Fruit fly (Drosophila melanogaster): ENCODE data around the gene CG31431.

Gene CG31431

dm6 chr3R:21893929-21894328 lies 23.4 kb downstream of the CG31431 start:
- TF ChIP-seq CG9139 (GFP tag; optimal IDR thresholded peaks at IDR 0.05) (peak; percentile 35), CG7368 (GFP tag; optimal IDR thresholded peaks at IDR 0.05) (peak; percentile 12), fd59A (GFP tag; optimal IDR thresholded peaks at IDR 0.05) (peak; percentile 73), spab (GFP tag; optimal IDR thresholded peaks at IDR 0.05) (peak; percentile 79), CG8632 (GFP tag; optimal IDR thresholded peaks at IDR 0.05) (peak; percentile 58), CG1621 (tag; optimal IDR thresholded peaks at IDR 0.05) (peak; percentile 73), esn (GFP tag; optimal IDR thresholded peaks at IDR 0.05) (peak; percentile 14), Blimp-1 (GFP tag; optimal IDR thresholded peaks at IDR 0.05) (no peak), CG6854 (GFP tag; optimal IDR thresholded peaks at IDR 0.05) (no peak), lz (GFP tag; optimal IDR thresholded peaks at IDR 0.05) (peak; percentile 22), ss (GFP tag; optimal IDR thresholded peaks at IDR 0.05) (peak; percentile 79 to 80), fd85E (GFP tag; optimal IDR thresholded peaks at IDR 0.05) (no peak), Sox14 (GFP tag; optimal IDR thresholded peaks at IDR 0.05) (peak; percentile 57), Eip93F (GFP tag; optimal IDR thresholded peaks at IDR 0.05) (no peak), dsx (GFP tag; optimal IDR thresholded peaks at IDR 0.05; ENCODE audit: poor library complexity, severe bottlenecking) (peak; percentile 86), CG32006 (GFP tag; optimal IDR thresholded peaks at IDR 0.05) (peak; percentile 96), net (GFP tag; optimal IDR thresholded peaks at IDR 0.05) (peak; percentile 76), Sox15 (GFP tag; optimal IDR thresholded peaks at IDR 0.05) (peak; percentile 15), topi (GFP tag; optimal IDR thresholded peaks at IDR 0.05) (peak; percentile 12), vri (GFP tag; optimal IDR thresholded peaks at IDR 0.05) (no peak), fkh (GFP tag; optimal IDR thresholded peaks at IDR 0.05) (no peak), CG8119 (GFP tag; IDR thresholded peaks at IDR 0.05) (peak; percentile 94), achi (GFP tag; optimal IDR thresholded peaks at IDR 0.05) (peak; percentile 84), Ets21C (GFP tag; optimal IDR thresholded peaks at IDR 0.05) (no peak), CG4318 (GFP tag; optimal IDR thresholded peaks at IDR 0.05) (peak; percentile 89), pdm3 (GFP tag; optimal IDR thresholded peaks at IDR 0.05) (peak; percentile 69), Eip78C (GFP tag) (peak; percentile 91), CG8319 (GFP tag; optimal IDR thresholded peaks at IDR 0.05) (peak; percentile 48), dac (GFP tag; optimal IDR thresholded peaks at IDR 0.05) (peak; percentile 81), Hr38 (GFP tag; optimal IDR thresholded peaks at IDR 0.05) (no peak), CG3919 (GFP tag; optimal IDR thresholded peaks at IDR 0.05) (peak; percentile 81), Smox (GFP tag; optimal IDR thresholded peaks at IDR 0.05) (no peak), CG6163 (GFP tag; IDR thresholded peaks at IDR 0.05) (peak; percentile 88), CG16779 (tag; optimal IDR thresholded peaks at IDR 0.05) (peak; percentile 70), eg (GFP tag; IDR thresholded peaks at IDR 0.05) (peak; percentile 88), acj6 (GFP tag; optimal IDR thresholded peaks at IDR 0.05) (peak; percentile 70), CG15336 (GFP tag; IDR thresholded peaks at IDR 0.05) (peak; percentile 92), CG6792 (GFP tag; optimal IDR thresholded peaks at IDR 0.05) (peak; percentile 45), Eip75B (GFP tag; optimal IDR thresholded peaks at IDR 0.05) (peak; percentile 47), Met (GFP tag; optimal IDR thresholded peaks at IDR 0.05) (peak; percentile 23), CG11902 (GFP tag; optimal IDR thresholded peaks at IDR 0.05) (no peak), CG6808 (GFP tag; optimal IDR thresholded peaks at IDR 0.05) (peak; percentile 78), CG11294 (GFP tag; IDR thresholded peaks at IDR 0.05) (peak; percentile 65), CG10669 (GFP tag; optimal IDR thresholded peaks at IDR 0.05) (peak; percentile 69), Sox102F (GFP tag; optimal IDR thresholded peaks at IDR 0.05) (no peak), CG6276 (GFP tag; optimal IDR thresholded peaks at IDR 0.05) (peak; percentile 87), Ets96B (tag; optimal IDR thresholded peaks at IDR 0.05) (peak; percentile 88), Hr39 (GFP tag; optimal IDR thresholded peaks at IDR 0.05) (no peak), Gug (GFP tag; IDR thresholded peaks at IDR 0.05) (peak; percentile 86), CG3032 (tag; optimal IDR thresholded peaks at IDR 0.05) (peak; percentile 83), cyc (GFP tag; optimal IDR thresholded peaks at IDR 0.05) (no peak), Hr4 (GFP tag; optimal IDR thresholded peaks at IDR 0.05) (peak; percentile 90), CG31627 (GFP tag; optimal IDR thresholded peaks at IDR 0.05) (no peak)

Data from whole organism, prepupa.